Worm (Caenorhabditis elegans) whole organism, L1 larva: ENCODE data around the gene F21D5.9.
A peak's percentile ranks its signal among the peaks of the same experiment; 100 is the strongest.

Experiments
- C04F5.9 ChIP-seq: sonication (generic microtip); optimal IDR thresholded peaks from 2 replicates; lab custom pipeline; 2016; ENCODE audit warnings: missing genetic modification characterization, missing compliant biosample characterization
- C16A3.4 ChIP-seq: fragments of 150-350 bp; optimal IDR thresholded peaks from 2 replicates; lab custom pipeline; 2014; ENCODE audit warnings: missing biosample characterization, missing genetic modification characterization
- C34B4.2 ChIP-seq: sonication (generic microtip); optimal IDR thresholded peaks from 2 replicates; lab custom pipeline; 2017; ENCODE audit warnings: mild to moderate bottlenecking, missing genetic modification characterization, missing compliant biosample characterization
- F16B12.6 ChIP-seq: fragments of 150-350 bp; optimal IDR thresholded peaks from 2 replicates; lab custom pipeline; 2014; ENCODE audit warnings: missing biosample characterization, missing genetic modification characterization
- Y116A8C.19 ChIP-seq: sonication (generic microtip); optimal IDR thresholded peaks from 2 replicates; lab custom pipeline; 2016; ENCODE audit warnings: missing compliant biosample characterization, missing genetic modification characterization, borderline replicate concordance
- ceh-90 ChIP-seq: sonication (generic microtip); optimal IDR thresholded peaks from 2 replicates; lab custom pipeline; 2016; ENCODE audit warnings: missing genetic modification characterization, missing compliant biosample characterization
- ces-1 ChIP-seq: fragments of 150-350 bp; optimal IDR thresholded peaks from 2 replicates; lab custom pipeline; 2014; ENCODE audit warnings: missing biosample characterization, missing genetic modification reagents, missing genetic modification characterization
- dsc-1 ChIP-seq: sonication (generic microtip); optimal IDR thresholded peaks from 2 replicates; lab custom pipeline; 2016; ENCODE audit warnings: mild to moderate bottlenecking, missing genetic modification characterization, missing compliant biosample characterization
- efl-1 ChIP-seq, 4 experiments: fragments of 150-350 bp; optimal IDR thresholded peaks in 3 of 4; peaks in 1 of 4; 1 replicate in 1 of 4; 2 replicates in 3 of 4; lab custom pipeline; 2014; ENCODE audit warnings: missing biosample characterization in 2 of 4, missing genetic modification characterization in 2 of 4, missing genetic modification reagents in 2 of 4
- egl-27 ChIP-seq, 2 experiments: fragments of 150-350 bp in 1 of 2; sonication (generic microtip); optimal IDR thresholded peaks; 3 replicates each; lab custom pipeline; 2017 to 2018; ENCODE audit warnings: missing biosample characterization in 2 of 2, missing genetic modification characterization in 2 of 2, missing genetic modification reagents in 2 of 2
- elt-3 ChIP-seq, 6 experiments: fragments of 150-350 bp in 1 of 6; sonication (generic microtip); optimal IDR thresholded peaks; 2 replicates each; lab custom pipeline; 2017 to 2018; ENCODE audit warnings: missing biosample characterization in 6 of 6, missing genetic modification characterization in 6 of 6, inconsistent platforms in 1 of 6
- fkh-4 ChIP-seq: sonication (generic microtip); optimal IDR thresholded peaks from 2 replicates; lab custom pipeline; 2016; ENCODE audit warnings: missing compliant biosample characterization, missing genetic modification characterization, borderline replicate concordance
- fos-1 ChIP-seq: fragments of 150-350 bp; optimal IDR thresholded peaks from 2 replicates; lab custom pipeline; 2014; ENCODE audit warnings: missing biosample characterization, missing genetic modification characterization
- grh-1 ChIP-seq: fragments of 200-800 bp; sonication (Bioruptor generic); IDR thresholded peaks from 2 replicates; pipeline ENCODE4 v1.3.6; 2022; ENCODE audit warnings: missing genetic modification reagents, missing genetic modification characterization, missing compliant biosample characterization
- hlh-17 ChIP-seq: fragments of 200-800 bp; sonication (Bioruptor generic); optimal IDR thresholded peaks from 2 replicates; lab custom pipeline; 2018; ENCODE audit warnings: missing genetic modification characterization, mild to moderate bottlenecking, missing compliant biosample characterization, moderate library complexity, borderline replicate concordance
- hpl-2 ChIP-seq: fragments of 150-350 bp; optimal IDR thresholded peaks from 2 replicates; lab custom pipeline; 2014; ENCODE audit warnings: missing biosample characterization, missing genetic modification reagents, missing genetic modification characterization
- irx-1 ChIP-seq: sonication (generic microtip); optimal IDR thresholded peaks from 2 replicates; lab custom pipeline; 2016; ENCODE audit warnings: missing genetic modification characterization, missing compliant biosample characterization
- lin-13 ChIP-seq: fragments of 150-350 bp; optimal IDR thresholded peaks from 2 replicates; lab custom pipeline; 2014; ENCODE audit warnings: missing biosample characterization, missing genetic modification reagents, missing genetic modification characterization
- lin-14 ChIP-seq: fragments of 200-800 bp; sonication (Bioruptor generic); optimal IDR thresholded peaks from 2 replicates; lab custom pipeline; 2018; ENCODE audit warnings: mild to moderate bottlenecking, missing genetic modification characterization, moderate library complexity, missing compliant biosample characterization
- lsy-2 ChIP-seq, 2 experiments: fragments of 150-350 bp; optimal IDR thresholded peaks; 2 replicates each; lab custom pipeline; 2014; ENCODE audit warnings: missing biosample characterization in 2 of 2, missing genetic modification characterization in 2 of 2
- mab-9 ChIP-seq: fragments of 200-800 bp; sonication (Bioruptor generic); IDR thresholded peaks from 2 replicates; pipeline ENCODE4 v1.3.6; 2022; ENCODE audit warnings: missing genetic modification reagents, missing genetic modification characterization, missing compliant biosample characterization
- mef-2 ChIP-seq: fragments of 150-350 bp; optimal IDR thresholded peaks from 2 replicates; lab custom pipeline; 2014; ENCODE audit warnings: missing biosample characterization, missing genetic modification characterization
- mep-1 ChIP-seq: fragments of 150-350 bp; optimal IDR thresholded peaks from 2 replicates; lab custom pipeline; 2014; ENCODE audit warnings: missing biosample characterization, missing genetic modification characterization
- nhr-19 ChIP-seq: fragments of 200-800 bp; sonication (Bioruptor generic); conservative IDR thresholded peaks from 2 replicates; pipeline ENCODE4 v1.3.6; 2022; ENCODE audit warnings: missing genetic modification characterization, missing compliant biosample characterization
- nhr-20 ChIP-seq: sonication (generic microtip); optimal IDR thresholded peaks from 2 replicates; lab custom pipeline; 2016; ENCODE audit warnings: mild to moderate bottlenecking, missing genetic modification characterization, missing compliant biosample characterization
- nhr-237 ChIP-seq: fragments of 150-350 bp; optimal IDR thresholded peaks from 2 replicates; lab custom pipeline; 2014; ENCODE audit warnings: missing biosample characterization, missing genetic modification characterization
- nhr-28 ChIP-seq: fragments of 150-350 bp; optimal IDR thresholded peaks from 2 replicates; lab custom pipeline; 2014; ENCODE audit warnings: missing biosample characterization, missing genetic modification characterization
- nhr-47 ChIP-seq: sonication (generic microtip); optimal IDR thresholded peaks from 2 replicates; lab custom pipeline; 2016; ENCODE audit warnings: mild to moderate bottlenecking, missing genetic modification characterization, moderate library complexity, missing compliant biosample characterization
- nhr-76 ChIP-seq: sonication (generic microtip); optimal IDR thresholded peaks from 2 replicates; lab custom pipeline; 2017; ENCODE audit warnings: missing biosample characterization, missing genetic modification characterization
- nhr-77 ChIP-seq: fragments of 150-350 bp; optimal IDR thresholded peaks from 2 replicates; lab custom pipeline; 2014; ENCODE audit warnings: missing biosample characterization, missing genetic modification characterization
- nhr-90 ChIP-seq: sonication (generic microtip); optimal IDR thresholded peaks from 2 replicates; lab custom pipeline; 2016; ENCODE audit warnings: mild to moderate bottlenecking, missing genetic modification characterization, missing compliant biosample characterization; ENCODE audit not compliant: poor library complexity
- pag-3 ChIP-seq: sonication (generic microtip); optimal IDR thresholded peaks from 2 replicates; lab custom pipeline; 2017; ENCODE audit warnings: missing genetic modification characterization, mild to moderate bottlenecking, missing compliant biosample characterization, antibody characterized with exemption, borderline replicate concordance; ENCODE audit not compliant: insufficient read depth
- pqm-1 ChIP-seq: sonication (generic microtip); optimal IDR thresholded peaks from 3 replicates; lab custom pipeline; 2017; ENCODE audit warnings: missing biosample characterization, missing genetic modification characterization
- rnt-1 ChIP-seq: sonication (generic microtip); optimal IDR thresholded peaks from 2 replicates; lab custom pipeline; 2016; ENCODE audit warnings: mild to moderate bottlenecking, missing genetic modification characterization, moderate library complexity, missing compliant biosample characterization
- skn-1 ChIP-seq: fragments of 150-350 bp; optimal IDR thresholded peaks from 2 replicates; lab custom pipeline; 2014; ENCODE audit warnings: missing biosample characterization, missing genetic modification characterization
- snpc-4 ChIP-seq: fragments of 150-350 bp; optimal IDR thresholded peaks from 2 replicates; lab custom pipeline; 2014; ENCODE audit warnings: missing biosample characterization, missing genetic modification characterization
- sox-4 ChIP-seq: sonication (generic microtip); optimal IDR thresholded peaks from 2 replicates; lab custom pipeline; 2016; ENCODE audit warnings: missing genetic modification characterization, missing compliant biosample characterization
- sptf-1 ChIP-seq: fragments of 150-350 bp; optimal IDR thresholded peaks from 2 replicates; lab custom pipeline; 2014; ENCODE audit warnings: missing biosample characterization, missing genetic modification characterization
- sup-37 ChIP-seq: fragments of 200-800 bp; sonication (Bioruptor generic); optimal IDR thresholded peaks from 2 replicates; lab custom pipeline; 2018; ENCODE audit warnings: mild to moderate bottlenecking, missing genetic modification characterization, missing compliant biosample characterization
- tlp-1 ChIP-seq: fragments of 150-350 bp; optimal IDR thresholded peaks from 2 replicates; lab custom pipeline; 2014; ENCODE audit warnings: missing biosample characterization, missing genetic modification characterization
- unc-30 ChIP-seq: sonication (generic microtip); optimal IDR thresholded peaks from 2 replicates; lab custom pipeline; 2017; ENCODE audit warnings: missing biosample characterization, missing genetic modification characterization
- unc-62 ChIP-seq: fragments of 150-350 bp; optimal IDR thresholded peaks from 2 replicates; lab custom pipeline; 2014; ENCODE audit warnings: missing biosample characterization, missing genetic modification reagents, missing genetic modification characterization
- unc-98 ChIP-seq: fragments of 200-800 bp; sonication (Bioruptor generic); IDR thresholded peaks from 2 replicates; pipeline ENCODE4 v1.3.6; 2022; ENCODE audit warnings: missing genetic modification characterization, missing compliant biosample characterization
- vab-15 ChIP-seq: sonication (generic microtip); optimal IDR thresholded peaks from 2 replicates; lab custom pipeline; 2017; ENCODE audit warnings: missing genotype, mild to moderate bottlenecking, missing genetic modification characterization, missing compliant biosample characterization
- xbp-1 ChIP-seq: sonication (generic microtip); optimal IDR thresholded peaks from 2 replicates; lab custom pipeline; 2016; ENCODE audit warnings: missing genetic modification characterization, missing compliant biosample characterization
- zag-1 ChIP-seq: fragments of 150-350 bp; optimal IDR thresholded peaks from 2 replicates; lab custom pipeline; 2014; ENCODE audit warnings: missing biosample characterization, missing genetic modification characterization
- zip-4 ChIP-seq: fragments of 200-800 bp; sonication (Bioruptor generic); optimal IDR thresholded peaks from 2 replicates; lab custom pipeline; 2018; ENCODE audit warnings: mild to moderate bottlenecking, missing genetic modification characterization, moderate library complexity, missing compliant biosample characterization
- ztf-11 ChIP-seq, 2 experiments: sonication (generic microtip); optimal IDR thresholded peaks; 2 replicates each; lab custom pipeline; 2016 to 2017; ENCODE audit warnings: missing genetic modification characterization in 2 of 2, missing biosample characterization in 1 of 2, missing compliant biosample characterization in 1 of 2
- ztf-4 ChIP-seq: fragments of 150-350 bp; optimal IDR thresholded peaks from 2 replicates; lab custom pipeline; 2014; ENCODE audit warnings: missing biosample characterization, missing genetic modification characterization

Gene F21D5.9

ce11 chrIV:8686966-8687365, 36.9 kb upstream of the F21D5.9 start:
- TF ChIP-seq efl-1 (optimal IDR thresholded peaks at IDR 0.05; lab: Kevin White, UChicago): no peak
- TF ChIP-seq efl-1 (GFP tag; optimal IDR thresholded peaks at IDR 0.05 in 1 of 2; lab: Kevin White, UChicago): peak in 1 of 2 experiments; percentile 67
- TF ChIP-seq lsy-2 (tag; optimal IDR thresholded peaks at IDR 0.05; lab: Kevin White, UChicago): no peak
- TF ChIP-seq vab-15 (tag; lab: Kevin White, UChicago): no peak

- TF ChIP-seq nhr-19 (peak; percentile 85), xbp-1 (tag; lab: Kevin White, UChicago) (peak; percentile 85), zag-1 (tag; lab: Kevin White, UChicago) (peak; percentile 82), hpl-2 (GFP tag; lab: Kevin White, UChicago) (peak; percentile 44), zip-4 (GFP tag; lab: Kevin White, UChicago) (peak; percentile 66), pqm-1 (tag; lab: Kevin White, UChicago) (no peak), ztf-4 (tag; lab: Kevin White, UChicago) (peak; percentile 50), ztf-11 (tag; optimal IDR thresholded peaks at IDR 0.05; lab: Kevin White, UChicago) (peak in 1 of 2 experiments; percentile 47), snpc-4 (tag; lab: Kevin White, UChicago) (peak; percentile 67), vab-15 (tag; lab: Kevin White, UChicago) (no peak), mep-1 (tag; lab: Kevin White, UChicago) (peak; percentile 97), nhr-20 (tag; lab: Kevin White, UChicago) (peak; percentile 89), tlp-1 (tag; lab: Kevin White, UChicago) (no peak), unc-62 (no peak), nhr-47 (tag; lab: Kevin White, UChicago) (peak; percentile 91), sox-4 (tag; lab: Kevin White, UChicago) (peak; percentile 50), Y116A8C.19 (tag; lab: Kevin White, UChicago) (no peak), dsc-1 (tag; lab: Kevin White, UChicago) (peak; percentile 84), mab-9 (GFP tag; lab: Robert Waterston, UW) (peak; percentile 41; the same call in 1 of the 2 replicates), lin-14 (GFP tag; lab: Kevin White, UChicago) (peak; percentile 83), nhr-77 (tag; lab: Kevin White, UChicago) (peak; percentile 69), pag-3 (tag; lab: Kevin White, UChicago) (no peak), fkh-4 (tag; lab: Kevin White, UChicago) (no peak), C16A3.4 (tag; lab: Kevin White, UChicago) (peak; percentile 92), unc-98 (no peak), fos-1 (tag; lab: Kevin White, UChicago) (peak; percentile 87), ces-1 (no peak), egl-27 (tag; optimal IDR thresholded peaks at IDR 0.05; lab: Kevin White, UChicago) (peak in 1 of 2 experiments; percentile 9), rnt-1 (tag; lab: Kevin White, UChicago) (peak; percentile 89), skn-1 (tag; lab: Kevin White, UChicago) (peak; percentile 80), irx-1 (tag; lab: Kevin White, UChicago) (peak; percentile 83), sptf-1 (tag; lab: Kevin White, UChicago) (no peak), nhr-90 (tag; lab: Kevin White, UChicago) (peak; percentile 79), lin-13 (peak; percentile 85), grh-1 (GFP tag; lab: Robert Waterston, UW) (peak; percentile 77), nhr-237 (tag; lab: Kevin White, UChicago) (no peak), ceh-90 (tag; lab: Kevin White, UChicago) (peak; percentile 7), F16B12.6 (tag; lab: Kevin White, UChicago) (peak; percentile 76), nhr-28 (no peak), nhr-76 (tag; lab: Kevin White, UChicago) (no peak), elt-3 (tag; optimal IDR thresholded peaks at IDR 0.05; lab: Kevin White, UChicago) (peak in 2 of 6 experiments; percentile 61 to 76), C04F5.9 (tag; lab: Kevin White, UChicago) (peak; percentile 55), sup-37 (GFP tag; lab: Kevin White, UChicago) (peak; percentile 0), C34B4.2 (tag; lab: Kevin White, UChicago) (no peak), mef-2 (tag; lab: Kevin White, UChicago) (no peak), hlh-17 (GFP tag; lab: Kevin White, UChicago) (no peak), unc-30 (tag; lab: Kevin White, UChicago) (no peak)
These were observed 36.1 kb upstream of the F21D5.9 start, which contains the start of gene snrp-3 for ce11 chrIV:8687605-8688191. Gene snrp-3 (minus strand): TSS chrIV:8687810.
